Worm (Caenorhabditis elegans): ENCODE measurements around the gene ZC204.14.
"Not testable (repeated sequence)": the region's sequence is repeated elsewhere in the genome, so short reads cannot be mapped to it uniquely, and the experiment has no call there.

ce11 chrII:1632216-1632615, 30.5 kb downstream of the ZC204.14 start, which contains the start of gene C08E3.13:
- TF ChIP-seq sptf-1 (tag; optimal IDR thresholded peaks at IDR 0.05); unc-62 (GFP tag; optimal IDR thresholded peaks at IDR 0.05); snpc-4 (tag; optimal IDR thresholded peaks at IDR 0.05); nhr-76 (tag; optimal IDR thresholded peaks at IDR 0.05); blmp-1 (tag; optimal IDR thresholded peaks at IDR 0.05); hlh-1 (tag; optimal IDR thresholded peaks at IDR 0.05); elt-3 (tag; optimal IDR thresholded peaks at IDR 0.05); lin-13 (tag; optimal IDR thresholded peaks at IDR 0.05); ceh-39 (tag; optimal IDR thresholded peaks at IDR 0.05); nhr-2 (tag; optimal IDR thresholded peaks at IDR 0.05); nhr-28 (tag; optimal IDR thresholded peaks at IDR 0.05); drap-1 (GFP tag; optimal IDR thresholded peaks at IDR 0.05); M03D4.4 (tag; optimal IDR thresholded peaks at IDR 0.05): not testable (repeated sequence)
